Worm (Caenorhabditis elegans) whole organism, early embryonic: Measurements from ENCODE around the gene srlf-11.

ENCODE experiments used
- F13C5.2 ChIP-seq: sonication (generic microtip); optimal IDR thresholded peaks from 2 replicates; lab custom pipeline; 2017; ENCODE audit warnings: mild to moderate bottlenecking, missing genetic modification characterization, inconsistent platforms, missing compliant biosample characterization
- ama-1 ChIP-seq: fragments of 150-350 bp; optimal IDR thresholded peaks from 2 replicates; lab custom pipeline; 2014
- ceh-13 ChIP-seq: fragments of 200-800 bp; sonication (Bioruptor generic); optimal IDR thresholded peaks from 2 replicates; lab custom pipeline; 2018; ENCODE audit warnings: mild to moderate bottlenecking, missing genetic modification characterization, missing compliant biosample characterization
- ceh-36 ChIP-seq: sonication (generic microtip); optimal IDR thresholded peaks from 2 replicates; lab custom pipeline; 2016; ENCODE audit warnings: missing genetic modification characterization, inconsistent platforms, missing compliant biosample characterization
- flt-1 ChIP-seq: fragments of 200-800 bp; sonication (Bioruptor generic); IDR thresholded peaks from 2 replicates; pipeline ENCODE4 v1.3.6; 2022; ENCODE audit warnings: missing genetic modification characterization, missing compliant biosample characterization
- hmg-4 ChIP-seq: fragments of 200-800 bp; sonication (Bioruptor generic); optimal IDR thresholded peaks from 2 replicates; lab custom pipeline; 2018; ENCODE audit warnings: mild to moderate bottlenecking, missing genetic modification characterization, missing compliant biosample characterization
- pes-1 ChIP-seq: fragments of 200-800 bp; sonication (Bioruptor generic); IDR thresholded peaks from 2 replicates; pipeline ENCODE4 v1.3.6; 2022; ENCODE audit warnings: missing genetic modification reagents, missing genetic modification characterization, missing compliant biosample characterization
- tbx-11 ChIP-seq: fragments of 200-800 bp; sonication (Bioruptor generic); IDR thresholded peaks from 2 replicates; pipeline ENCODE4 v1.3.6; 2022; ENCODE audit warnings: missing genetic modification characterization, missing compliant biosample characterization

ce11 chrIV:10885915-10886314 is at the start of gene srlf-11:
- TF ChIP-seq ceh-13 (GFP tag; lab: Kevin White, UChicago) (no peak), tbx-11 (no peak), flt-1 (GFP tag; lab: Robert Waterston, UW) (no peak), ama-1 (lab: Kevin White, UChicago) (no peak), hmg-4 (GFP tag; lab: Kevin White, UChicago) (no peak), F13C5.2 (tag; lab: Kevin White, UChicago) (no peak), pes-1 (GFP tag; lab: Robert Waterston, UW) (no peak), ceh-36 (tag; lab: Kevin White, UChicago) (no peak)
